Worm (Caenorhabditis elegans) whole organism, midembryonic: ENCODE measurements around the gene cyp-44A1.

Source experiments
- T22C8.4 ChIP-seq: fragments of 200-800 bp; sonication (Bioruptor generic); IDR thresholded peaks from 2 replicates; pipeline ENCODE4 v1.3.6; 2022; ENCODE audit warnings: missing genetic modification characterization, missing compliant biosample characterization
- cog-1 ChIP-seq: sonication (generic microtip); optimal IDR thresholded peaks from 2 replicates; lab custom pipeline; 2016; ENCODE audit warnings: missing genetic modification characterization, missing compliant biosample characterization
- flt-1 ChIP-seq: fragments of 200-800 bp; sonication (Bioruptor generic); IDR thresholded peaks from 2 replicates; pipeline ENCODE4 v1.3.6; 2022; ENCODE audit warnings: missing genetic modification characterization, missing compliant biosample characterization
- med-1 ChIP-seq: sonication (generic microtip); optimal IDR thresholded peaks from 2 replicates; lab custom pipeline; 2017; ENCODE audit warnings: missing genetic modification characterization, mild to moderate bottlenecking, missing compliant biosample characterization, antibody characterized with exemption, missing genetic modification reagents; ENCODE audit not compliant: insufficient read depth
- ref-1 ChIP-seq: fragments of 200-800 bp; sonication (Bioruptor generic); conservative IDR thresholded peaks from 2 replicates; pipeline ENCODE4 v1.3.6; 2022; ENCODE audit warnings: missing genetic modification reagents, missing genetic modification characterization, missing compliant biosample characterization
- tab-1 ChIP-seq: fragments of 200-800 bp; sonication (Bioruptor generic); IDR thresholded peaks from 2 replicates; pipeline ENCODE4 v1.3.6; 2022; ENCODE audit warnings: missing genetic modification characterization, missing compliant biosample characterization
- ztf-23 ChIP-seq: fragments of 200-800 bp; sonication (Bioruptor generic); IDR thresholded peaks from 2 replicates; pipeline ENCODE4 v1.3.6; 2022; ENCODE audit warnings: missing genetic modification reagents, missing genetic modification characterization, missing compliant biosample characterization
- ztf-29 ChIP-seq: fragments of 200-800 bp; sonication (Bioruptor generic); IDR thresholded peaks from 2 replicates; pipeline ENCODE4 v1.3.6; 2022; ENCODE audit warnings: missing genetic modification reagents, missing genetic modification characterization, missing compliant biosample characterization

DNA sequence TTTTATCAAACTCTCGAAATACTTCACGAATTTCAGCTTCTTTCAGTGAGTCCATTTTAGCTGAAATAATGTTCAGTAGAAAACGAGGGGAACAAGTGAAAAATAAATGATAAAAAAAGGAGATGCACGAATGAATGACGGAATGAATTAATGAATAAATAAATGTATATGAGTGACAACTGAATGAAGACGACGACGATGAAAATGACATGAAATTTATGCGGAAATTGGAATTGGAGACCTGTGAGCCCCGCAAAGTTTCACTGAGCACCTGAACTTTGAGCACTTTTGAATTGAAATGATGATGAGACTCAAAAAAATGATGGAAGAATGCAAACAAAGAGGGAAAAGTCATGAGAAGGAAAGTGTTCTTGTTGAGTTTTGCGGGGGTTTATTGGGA, 21.9 kb upstream of the cyp-44A1 start, which contains the start of gene cal-8:
- TF ChIP-seq ztf-23 (GFP tag; lab: Robert Waterston, UW) (no peak), tab-1 (no peak), med-1 (GFP tag; lab: Kevin White, UChicago) (no peak), ref-1 (no peak), flt-1 (GFP tag; lab: Robert Waterston, UW) (no peak), cog-1 (tag; lab: Kevin White, UChicago) (no peak), T22C8.4 (GFP tag; lab: Robert Waterston, UW) (no peak), ztf-29 (no peak)
